Fruit fly (Drosophila melanogaster) whole organism, embryonic: ENCODE results near the gene CG13659.

ENCODE experiments used
- Adf1 ChIP-seq: fragments of 200-800 bp; sonication (Bioruptor generic); IDR thresholded peaks from 2 replicates; pipeline ENCODE4 v1.3.6; 2022; ENCODE audit warnings: missing biosample characterization, missing genetic modification characterization
- B-H1 ChIP-seq: fragments of 200-800 bp; sonication (Bioruptor generic); IDR thresholded peaks from 3 replicates; pipeline ENCODE4 v1.3.6; 2022; ENCODE audit warnings: missing biosample characterization, missing genetic modification characterization
- BtbVII ChIP-seq: fragments of 200-800 bp; sonication (Bioruptor generic); optimal IDR thresholded peaks from 3 replicates; lab custom pipeline; 2017; ENCODE audit warnings: missing biosample characterization, mild to moderate bottlenecking, missing genetic modification characterization
- Bteb2 ChIP-seq: fragments of 200-800 bp; sonication (Bioruptor generic); optimal IDR thresholded peaks from 2 replicates; lab custom pipeline; 2016; ENCODE audit warnings: missing biosample characterization, missing genetic modification characterization
- CG10147 ChIP-seq: fragments of 200-800 bp; sonication (Bioruptor generic); optimal IDR thresholded peaks from 2 replicates; lab custom pipeline; 2019; ENCODE audit warnings: missing biosample characterization, mild to moderate bottlenecking, missing genetic modification characterization, moderate library complexity
- CG10274 ChIP-seq: fragments of 200-800 bp; sonication (Bioruptor generic); optimal IDR thresholded peaks from 3 replicates; lab custom pipeline; 2017; ENCODE audit warnings: missing biosample characterization, mild to moderate bottlenecking, missing genetic modification characterization
- CG11085 ChIP-seq: fragments of 200-800 bp; sonication (Bioruptor generic); IDR thresholded peaks from 2 replicates; pipeline ENCODE4 v1.3.6; 2022; ENCODE audit warnings: missing biosample characterization, missing genetic modification characterization
- CG12104 ChIP-seq: fragments of 200-800 bp; sonication (Bioruptor generic); optimal IDR thresholded peaks from 3 replicates; lab custom pipeline; 2016; ENCODE audit warnings: missing biosample characterization, missing genetic modification characterization
- CG12744 ChIP-seq: fragments of 200-800 bp; sonication (Bioruptor generic); optimal IDR thresholded peaks from 2 replicates; lab custom pipeline; 2016; ENCODE audit warnings: missing biosample characterization, missing genetic modification characterization
- CG13296 ChIP-seq: fragments of 200-800 bp; sonication (Bioruptor generic); optimal IDR thresholded peaks from 3 replicates; lab custom pipeline; 2018; ENCODE audit warnings: missing biosample characterization, mild to moderate bottlenecking, missing genetic modification characterization
- CG13894 ChIP-seq: fragments of 200-800 bp; sonication (Bioruptor generic); optimal IDR thresholded peaks from 3 replicates; lab custom pipeline; 2018; ENCODE audit warnings: missing biosample characterization, mild to moderate bottlenecking, missing genetic modification characterization, moderate library complexity
- CG14710 ChIP-seq: fragments of 200-800 bp; sonication (Bioruptor generic); optimal IDR thresholded peaks from 3 replicates; lab custom pipeline; 2019; ENCODE audit warnings: missing biosample characterization, mild to moderate bottlenecking, missing genetic modification characterization, moderate library complexity
- CG16815 ChIP-seq: fragments of 200-800 bp; sonication (Bioruptor generic); optimal IDR thresholded peaks from 3 replicates; lab custom pipeline; 2017; ENCODE audit warnings: missing biosample characterization, mild to moderate bottlenecking, missing genetic modification characterization
- CG18476 ChIP-seq: fragments of 200-800 bp; sonication (Bioruptor generic); optimal IDR thresholded peaks from 2 replicates; lab custom pipeline; 2016; ENCODE audit warnings: missing biosample characterization, mild to moderate bottlenecking, missing genetic modification characterization
- CG18599 ChIP-seq: fragments of 200-800 bp; sonication (Bioruptor generic); optimal IDR thresholded peaks from 3 replicates; lab custom pipeline; 2017; ENCODE audit warnings: missing biosample characterization, missing genetic modification characterization, mild to moderate bottlenecking, moderate library complexity, missing genetic modification reagents
- CG30431 ChIP-seq: fragments of 200-800 bp; sonication (Bioruptor generic); optimal IDR thresholded peaks from 2 replicates; lab custom pipeline; 2017; ENCODE audit warnings: missing biosample characterization, missing genetic modification characterization
- CG32772 ChIP-seq: fragments of 200-800 bp; sonication (Bioruptor generic); IDR thresholded peaks from 2 replicates; pipeline ENCODE4 v1.3.6; 2022; ENCODE audit warnings: missing biosample characterization, missing genetic modification characterization
- CG34376 ChIP-seq: fragments of 200-800 bp; sonication (Bioruptor generic); optimal IDR thresholded peaks from 2 replicates; lab custom pipeline; 2018; ENCODE audit warnings: missing biosample characterization, mild to moderate bottlenecking, missing genetic modification characterization
- CG4707 ChIP-seq: fragments of 200-800 bp; sonication (Bioruptor generic); optimal IDR thresholded peaks from 2 replicates; lab custom pipeline; 2018; ENCODE audit warnings: missing biosample characterization, mild to moderate bottlenecking, missing genetic modification characterization, moderate library complexity
- CG6813 ChIP-seq: fragments of 200-800 bp; sonication (Bioruptor generic); optimal IDR thresholded peaks from 2 replicates; lab custom pipeline; 2017; ENCODE audit warnings: missing biosample characterization, missing genetic modification characterization, mild to moderate bottlenecking, moderate library complexity, missing genetic modification reagents
- CG9932 ChIP-seq: fragments of 200-800 bp; sonication (Bioruptor generic); IDR thresholded peaks from 2 replicates; pipeline ENCODE4 v1.3.6; 2022; ENCODE audit warnings: missing biosample characterization, missing genetic modification characterization
- D ChIP-seq, 2 experiments: fragments of 200-800 bp in 1 of 2; fragments of >200 bp in 1 of 2; sonication (Bioruptor generic) in 1 of 2; optimal IDR thresholded peaks; 2 replicates in 1 of 2; 3 replicates in 1 of 2; lab custom pipeline; 2017; ENCODE audit warnings: mild to moderate bottlenecking in 1 of 2, missing biosample characterization in 1 of 2, missing genetic modification characterization in 1 of 2, missing genetic modification reagents in 1 of 2
- Doc2 ChIP-seq: fragments of 200-800 bp; sonication (Bioruptor generic); IDR thresholded peaks from 2 replicates; pipeline ENCODE4 v1.3.6; 2022; ENCODE audit warnings: missing biosample characterization, missing genetic modification characterization
- E2f2 ChIP-seq: fragments of 200-800 bp; sonication (Bioruptor generic); IDR thresholded peaks from 2 replicates; pipeline ENCODE4 v1.3.6; 2022; ENCODE audit warnings: missing biosample characterization, missing genetic modification characterization
- Ets97D ChIP-seq: fragments of 200-800 bp; sonication (Bioruptor generic); optimal IDR thresholded peaks from 3 replicates; lab custom pipeline; 2016; ENCODE audit warnings: missing biosample characterization, missing genetic modification characterization
- H15 ChIP-seq: fragments of 200-800 bp; sonication (Bioruptor generic); IDR thresholded peaks from 3 replicates; pipeline ENCODE4 v1.3.6; 2022; ENCODE audit warnings: missing biosample characterization, missing genetic modification characterization
- HLH3B ChIP-seq: fragments of 200-800 bp; sonication (Bioruptor generic); IDR thresholded peaks from 2 replicates; pipeline ENCODE4 v1.3.6; 2022; ENCODE audit warnings: missing biosample characterization, missing genetic modification characterization
- Hr51 ChIP-seq, 2 experiments: fragments of 200-800 bp; sonication (Bioruptor generic); optimal IDR thresholded peaks; 2 replicates in 1 of 2; 3 replicates in 1 of 2; lab custom pipeline; 2016 to 2018; ENCODE audit warnings: missing biosample characterization in 2 of 2, missing genetic modification characterization in 2 of 2, mild to moderate bottlenecking in 1 of 2, moderate library complexity in 1 of 2
- Hsf ChIP-seq: fragments of 200-800 bp; sonication (Bioruptor generic); optimal IDR thresholded peaks from 3 replicates; lab custom pipeline; 2016; ENCODE audit warnings: missing biosample characterization, missing genetic modification characterization
- Neu2 ChIP-seq: fragments of 200-800 bp; sonication (Bioruptor generic); optimal IDR thresholded peaks from 3 replicates; lab custom pipeline; 2016; ENCODE audit warnings: missing biosample characterization, missing genetic modification characterization, borderline replicate concordance
- Nf-YA ChIP-seq: fragments of 200-800 bp; sonication (Bioruptor generic); IDR thresholded peaks from 2 replicates; pipeline ENCODE4 v1.3.6; 2022; ENCODE audit warnings: missing biosample characterization, missing genetic modification characterization
- Oli ChIP-seq: fragments of 200-800 bp; sonication (Bioruptor generic); optimal IDR thresholded peaks from 2 replicates; lab custom pipeline; 2018; ENCODE audit warnings: missing biosample characterization, mild to moderate bottlenecking, missing genetic modification characterization, moderate library complexity
- Tbp ChIP-seq: fragments of >200 bp; optimal IDR thresholded peaks from 2 replicates; lab custom pipeline; 2018; ENCODE audit warnings: missing biosample characterization, missing genetic modification characterization
- abd-A ChIP-seq: fragments of 200-800 bp; sonication (Bioruptor generic); optimal IDR thresholded peaks from 3 replicates; lab custom pipeline; 2019; ENCODE audit warnings: missing biosample characterization, mild to moderate bottlenecking, missing genetic modification characterization, moderate library complexity
- bbx ChIP-seq: fragments of 200-800 bp; sonication (Bioruptor generic); IDR thresholded peaks from 2 replicates; pipeline ENCODE4 v1.3.6; 2022; ENCODE audit warnings: missing biosample characterization, missing genetic modification characterization; ENCODE audit not compliant: partially characterized antibody
- bigmax ChIP-seq: fragments of 200-800 bp; sonication (Bioruptor generic); optimal IDR thresholded peaks from 2 replicates; lab custom pipeline; 2018; ENCODE audit warnings: missing biosample characterization, mild to moderate bottlenecking, missing genetic modification characterization
- btn ChIP-seq: fragments of 200-800 bp; sonication (Bioruptor generic); optimal IDR thresholded peaks from 2 replicates; lab custom pipeline; 2016; ENCODE audit warnings: missing biosample characterization, missing genetic modification characterization
- danr ChIP-seq: fragments of 200-800 bp; sonication (Bioruptor generic); IDR thresholded peaks from 2 replicates; pipeline ENCODE4 v1.3.6; 2022; ENCODE audit warnings: missing biosample characterization, missing genetic modification characterization
- dmrt11E ChIP-seq: fragments of 200-800 bp; sonication (Bioruptor generic); optimal IDR thresholded peaks from 3 replicates; lab custom pipeline; 2018; ENCODE audit warnings: missing biosample characterization, mild to moderate bottlenecking, missing genetic modification characterization, moderate library complexity
- dmrt99B ChIP-seq: fragments of 200-800 bp; sonication (Bioruptor generic); optimal IDR thresholded peaks from 2 replicates; lab custom pipeline; 2018; ENCODE audit warnings: missing biosample characterization, mild to moderate bottlenecking, missing genetic modification characterization, moderate library complexity
- fd64A ChIP-seq: fragments of 200-800 bp; sonication (Bioruptor generic); optimal IDR thresholded peaks from 3 replicates; lab custom pipeline; 2018; ENCODE audit warnings: missing biosample characterization, mild to moderate bottlenecking, missing genetic modification characterization
- gce ChIP-seq: fragments of 200-800 bp; sonication (Bioruptor generic); IDR thresholded peaks from 3 replicates; pipeline ENCODE4 v1.3.6; 2022; ENCODE audit warnings: missing biosample characterization, missing genetic modification characterization
- gem ChIP-seq: fragments of 200-800 bp; sonication (Bioruptor generic); optimal IDR thresholded peaks from 2 replicates; lab custom pipeline; 2019; ENCODE audit warnings: missing biosample characterization, mild to moderate bottlenecking, missing genetic modification characterization, moderate library complexity
- gfzf ChIP-seq: fragments of 200-800 bp; sonication (Bioruptor generic); optimal IDR thresholded peaks from 2 replicates; lab custom pipeline; 2016; ENCODE audit warnings: missing biosample characterization, mild to moderate bottlenecking, missing genetic modification characterization, moderate library complexity
- insv ChIP-seq, 2 experiments: fragments of 200-800 bp; sonication (Bioruptor generic); optimal IDR thresholded peaks; 3 replicates each; lab custom pipeline; 2016 to 2018; ENCODE audit warnings: missing biosample characterization in 2 of 2, missing genetic modification characterization in 2 of 2
- pfk ChIP-seq: fragments of 200-800 bp; sonication (Bioruptor generic); optimal IDR thresholded peaks from 2 replicates; lab custom pipeline; 2018; ENCODE audit warnings: missing biosample characterization, mild to moderate bottlenecking, missing genetic modification characterization, moderate library complexity
- schlank ChIP-seq: fragments of 200-800 bp; sonication (Bioruptor generic); optimal IDR thresholded peaks from 2 replicates; lab custom pipeline; 2018; ENCODE audit warnings: missing biosample characterization, mild to moderate bottlenecking, missing genetic modification characterization
- so ChIP-seq: fragments of 200-800 bp; sonication (Bioruptor generic); IDR thresholded peaks from 3 replicates; pipeline ENCODE4 v1.3.6; 2022; ENCODE audit warnings: missing biosample characterization, missing genetic modification characterization
- stwl ChIP-seq: fragments of 200-800 bp; sonication (Bioruptor generic); optimal IDR thresholded peaks from 3 replicates; lab custom pipeline; 2018; ENCODE audit warnings: missing biosample characterization, mild to moderate bottlenecking, missing genetic modification characterization, moderate library complexity
- tap ChIP-seq: fragments of 200-800 bp; optimal IDR thresholded peaks from 3 replicates; lab custom pipeline; 2019; ENCODE audit warnings: missing biosample characterization, mild to moderate bottlenecking, missing genetic modification characterization, moderate library complexity
- wor ChIP-seq: fragments of 200-800 bp; sonication (Bioruptor generic); IDR thresholded peaks from 2 replicates; pipeline ENCODE4 v1.3.6; 2022; ENCODE audit warnings: missing biosample characterization, missing genetic modification characterization

The CG13659 gene

dm6 chr3R:25292864-25293284 lies 7.8 kb upstream of the CG13659 start, which contains the start of gene CG31098 (continued):
- TF ChIP-seq HLH3B (GFP tag; lab: Robert Waterston, UW) (no peak), schlank (no peak), CG30431 (no peak), Bteb2 (no peak), CG18476 (GFP tag; lab: Kevin White, UChicago) (no peak), CG6813 (GFP tag; lab: Kevin White, UChicago) (no peak), BtbVII (peak; percentile 66), Tbp (no peak), btn (GFP tag; lab: Kevin White, UChicago) (no peak), so (GFP tag; lab: Robert Waterston, UW) (no peak), CG32772 (GFP tag; lab: Robert Waterston, UW) (no peak), CG10147 (GFP tag; lab: Kevin White, UChicago) (peak; percentile 11), gfzf (GFP tag; lab: Kevin White, UChicago) (no peak), CG11085 (no peak), danr (no peak), B-H1 (GFP tag; lab: Robert Waterston, UW) (no peak), bigmax (no peak), tap (peak; percentile 22), Ets97D (GFP tag; lab: Kevin White, UChicago) (no peak), E2f2 (GFP tag; lab: Robert Waterston, UW) (no peak), Hsf (GFP tag; lab: Kevin White, UChicago) (no peak), CG12744 (no peak), CG13894 (tag; lab: Kevin White, UChicago) (peak; percentile 51), bbx (GFP tag; lab: Robert Waterston, UW) (no peak), Doc2 (GFP tag; lab: Robert Waterston, UW) (no peak), Oli (tag; lab: Kevin White, UChicago) (no peak), CG4707 (GFP tag; lab: Kevin White, UChicago) (no peak), D (optimal IDR thresholded peaks at IDR 0.05; lab: Kevin White, UChicago) (no peak), D (GFP tag; optimal IDR thresholded peaks at IDR 0.05; lab: Kevin White, UChicago) (no peak), Nf-YA (GFP tag; lab: Robert Waterston, UW) (no peak), CG18599 (GFP tag; lab: Kevin White, UChicago) (peak; percentile 48), CG34376 (peak; percentile 87), CG12104 (no peak), dmrt99B (no peak), abd-A (tag; lab: Kevin White, UChicago) (no peak), Neu2 (no peak), Adf1 (GFP tag; lab: Robert Waterston, UW) (no peak), Hr51 (GFP tag; optimal IDR thresholded peaks at IDR 0.05; lab: Kevin White, UChicago) (no peak), stwl (no peak), gce (no peak), CG14710 (tag; lab: Kevin White, UChicago) (no peak), CG16815 (GFP tag; lab: Kevin White, UChicago) (no peak), CG9932 (GFP tag; lab: Robert Waterston, UW) (no peak), pfk (GFP tag; lab: Kevin White, UChicago) (peak; percentile 47), insv (GFP tag; optimal IDR thresholded peaks at IDR 0.05; lab: Kevin White, UChicago) (no peak), fd64A (GFP tag; lab: Kevin White, UChicago) (no peak), wor (GFP tag; lab: Robert Waterston, UW) (no peak), dmrt11E (tag; lab: Kevin White, UChicago) (no peak), H15 (GFP tag; lab: Robert Waterston, UW) (no peak), CG10274 (no peak), CG13296 (GFP tag; lab: Kevin White, UChicago) (peak; percentile 70), gem (tag; lab: Kevin White, UChicago) (peak; percentile 31)
